Fruit fly (Drosophila melanogaster) whole organism, adult: ENCODE measurements around the gene CG15458.

Experiments
- CG14711 ChIP-seq: fragments of 200-800 bp; sonication (Bioruptor generic); optimal IDR thresholded peaks from 2 replicates; lab custom pipeline; 2018; ENCODE audit warnings: missing biosample characterization, mild to moderate bottlenecking, missing genetic modification characterization, moderate library complexity
- CG1620 ChIP-seq: fragments of 200-800 bp; sonication (Bioruptor generic); optimal IDR thresholded peaks from 2 replicates; lab custom pipeline; 2016; ENCODE audit warnings: missing biosample characterization, missing genetic modification characterization
- CG33017 ChIP-seq: fragments of 200-800 bp; sonication (Bioruptor generic); optimal IDR thresholded peaks from 2 replicates; lab custom pipeline; 2018; ENCODE audit warnings: missing biosample characterization, mild to moderate bottlenecking, missing genetic modification characterization, moderate library complexity
- Clk ChIP-seq: fragments of 200-800 bp; sonication (Bioruptor generic); optimal IDR thresholded peaks from 2 replicates; lab custom pipeline; 2017; ENCODE audit warnings: missing biosample characterization, missing genetic modification characterization
- Hr96 ChIP-seq: fragments of 200-800 bp; sonication (Bioruptor generic); optimal IDR thresholded peaks from 2 replicates; lab custom pipeline; 2016; ENCODE audit warnings: missing biosample characterization, missing genetic modification characterization
- Mnt ChIP-seq: fragments of 200-800 bp; sonication (Bioruptor generic); optimal IDR thresholded peaks from 2 replicates; lab custom pipeline; 2016; ENCODE audit warnings: missing biosample characterization, mild to moderate bottlenecking, missing genetic modification characterization
- bab1 ChIP-seq: fragments of 200-800 bp; sonication (Bioruptor generic); optimal IDR thresholded peaks from 3 replicates; lab custom pipeline; 2019; ENCODE audit warnings: missing biosample characterization, mild to moderate bottlenecking, missing genetic modification characterization, moderate library complexity
- kay ChIP-seq: fragments of 200-800 bp; sonication (Bioruptor generic); peaks from one replicate; lab custom pipeline; 2016; ENCODE audit warnings: missing biosample characterization, missing genetic modification characterization, borderline replicate concordance
- tj ChIP-seq: fragments of 200-800 bp; sonication (Bioruptor generic); optimal IDR thresholded peaks from 3 replicates; lab custom pipeline; 2017; ENCODE audit warnings: missing biosample characterization, mild to moderate bottlenecking, missing genetic modification characterization, moderate library complexity

- no peak for TF ChIP-seq CG14711
- no peak for TF ChIP-seq CG1620
- TF ChIP-seq kay (GFP tag; lab: Kevin White, UChicago), result no peak
- TF ChIP-seq CG33017, result no peak
- TF ChIP-seq tj (GFP tag; lab: Kevin White, UChicago), result no peak
- TF ChIP-seq Mnt, result no peak
- TF ChIP-seq bab1, result no peak
- TF ChIP-seq Hr96 (GFP tag; lab: Kevin White, UChicago), result no peak
- no peak for TF ChIP-seq Clk (GFP tag; lab: Kevin White, UChicago)
Observed at dm6 chrX:20413481-20413880, 518 bp downstream of the CG15458 start, which contains the start of gene CG15459.
